Fruit fly (Drosophila melanogaster) whole organism, embryonic: ENCODE data around the gene HIPP1.

Experiments
- Atf3 ChIP-seq: fragments of 200-800 bp; sonication (Bioruptor generic); optimal IDR thresholded peaks from 3 replicates; lab custom pipeline; 2016; ENCODE audit warnings: missing biosample characterization, missing genetic modification characterization
- CG14014 ChIP-seq: fragments of 200-800 bp; sonication (Bioruptor generic); IDR thresholded peaks from 2 replicates; pipeline ENCODE4 v1.3.6; 2022; ENCODE audit warnings: missing biosample characterization, missing genetic modification characterization
- CG9876 ChIP-seq: fragments of 200-800 bp; sonication (Bioruptor generic); optimal IDR thresholded peaks from 2 replicates; lab custom pipeline; 2016; ENCODE audit warnings: missing biosample characterization, missing genetic modification characterization
- az2 ChIP-seq: fragments of 200-800 bp; sonication (Bioruptor generic); optimal IDR thresholded peaks from 3 replicates; lab custom pipeline; 2016; ENCODE audit warnings: missing biosample characterization, missing genetic modification characterization
- gro ChIP-seq: fragments of 200-800 bp; sonication (Bioruptor generic); optimal IDR thresholded peaks from 2 replicates; lab custom pipeline; 2016; ENCODE audit warnings: missing biosample characterization, missing genetic modification characterization
- zen2 ChIP-seq: fragments of 200-800 bp; sonication (Bioruptor generic); IDR thresholded peaks from 3 replicates; pipeline ENCODE4 v1.3.6; 2022; ENCODE audit warnings: missing biosample characterization, missing genetic modification characterization; ENCODE audit not compliant: partially characterized antibody

- TF ChIP-seq CG14014 (GFP tag; lab: Robert Waterston, UW) = peak; percentile 29; the same call in 1 of the 2 replicates
- no peak for TF ChIP-seq az2 (GFP tag; lab: Kevin White, UChicago)
- TF ChIP-seq gro (GFP tag; lab: Kevin White, UChicago) = peak; percentile 28
- TF ChIP-seq CG9876 (GFP tag; lab: Kevin White, UChicago) = no peak
- peak; percentile 39 for TF ChIP-seq Atf3
- peak; percentile 38; the same call in 2 of the 3 replicates for TF ChIP-seq zen2 (GFP tag; lab: Robert Waterston, UW)
Observed at dm6 chr3L:20841465-20842109, 32.1 kb downstream of the HIPP1 start, which contains the start of the genes CSN3 and CG11456.
